Worm (Caenorhabditis elegans) whole organism, L4 larva: ENCODE results near the gene srw-40.

Experiments used
- ceh-20 ChIP-seq: fragments of 200-800 bp; sonication (Bioruptor generic); IDR thresholded peaks from 2 replicates; pipeline ENCODE4 v1.3.6; 2022; ENCODE audit warnings: missing genetic modification reagents, missing genetic modification characterization, missing compliant biosample characterization
- ceh-28 ChIP-seq: fragments of 150-350 bp; optimal IDR thresholded peaks from 2 replicates; lab custom pipeline; 2014; ENCODE audit warnings: missing biosample characterization, missing genetic modification reagents, missing genetic modification characterization
- ceh-32 ChIP-seq: sonication (generic microtip); optimal IDR thresholded peaks from 2 replicates; lab custom pipeline; 2016; ENCODE audit warnings: mild to moderate bottlenecking, missing genetic modification characterization, missing compliant biosample characterization; ENCODE audit not compliant: poor library complexity
- daf-16 ChIP-seq, 3 experiments: sonication (generic microtip); optimal IDR thresholded peaks; 2 replicates each; lab custom pipeline; 2016 to 2017; ENCODE audit warnings: missing genetic modification characterization in 3 of 3, missing genetic modification reagents in 3 of 3, mild to moderate bottlenecking in 2 of 3, missing compliant biosample characterization in 2 of 3, missing biosample characterization in 1 of 3, moderate library complexity in 1 of 3
- dve-1 ChIP-seq: sonication (generic microtip); optimal IDR thresholded peaks from 2 replicates; lab custom pipeline; 2017; ENCODE audit warnings: antibody characterized with exemption, mild to moderate bottlenecking, missing genetic modification characterization, missing compliant biosample characterization; ENCODE audit not compliant: insufficient read depth
- hlh-30 ChIP-seq: sonication (generic microtip); optimal IDR thresholded peaks from 2 replicates; lab custom pipeline; 2017; ENCODE audit warnings: antibody characterized with exemption, mild to moderate bottlenecking, missing genetic modification characterization, missing compliant biosample characterization; ENCODE audit not compliant: insufficient read depth
- lin-29 ChIP-seq: fragments of 200-800 bp; sonication (Bioruptor generic); IDR thresholded peaks from 2 replicates; pipeline ENCODE4 v1.3.6; 2022; ENCODE audit warnings: missing genetic modification reagents, missing genetic modification characterization, missing compliant biosample characterization
- lir-3 ChIP-seq: sonication (generic microtip); optimal IDR thresholded peaks from 2 replicates; lab custom pipeline; 2016; ENCODE audit warnings: mild to moderate bottlenecking, missing genetic modification characterization, missing compliant biosample characterization
- mxl-3 ChIP-seq: fragments of 200-800 bp; sonication (Bioruptor generic); optimal IDR thresholded peaks from 2 replicates; lab custom pipeline; 2018; ENCODE audit warnings: mild to moderate bottlenecking, missing genetic modification characterization, missing compliant biosample characterization
- nhr-237 ChIP-seq: sonication (generic microtip); optimal IDR thresholded peaks from 2 replicates; lab custom pipeline; 2017; ENCODE audit warnings: missing biosample characterization, missing genetic modification characterization
- unc-130 ChIP-seq: sonication (generic microtip); optimal IDR thresholded peaks from 2 replicates; lab custom pipeline; 2016; ENCODE audit warnings: missing genetic modification reagents, missing genetic modification characterization, missing compliant biosample characterization
- unc-62 ChIP-seq, 3 experiments: fragments of 150-350 bp in 1 of 3; sonication (generic microtip); optimal IDR thresholded peaks in 2 of 3; peaks in 1 of 3; 1 replicate in 1 of 3; 2 replicates in 2 of 3; lab custom pipeline; 2014 to 2017; ENCODE audit warnings: missing biosample characterization in 3 of 3, missing genetic modification characterization in 3 of 3, missing genetic modification reagents in 3 of 3, missing genotype in 1 of 3

DNA sequence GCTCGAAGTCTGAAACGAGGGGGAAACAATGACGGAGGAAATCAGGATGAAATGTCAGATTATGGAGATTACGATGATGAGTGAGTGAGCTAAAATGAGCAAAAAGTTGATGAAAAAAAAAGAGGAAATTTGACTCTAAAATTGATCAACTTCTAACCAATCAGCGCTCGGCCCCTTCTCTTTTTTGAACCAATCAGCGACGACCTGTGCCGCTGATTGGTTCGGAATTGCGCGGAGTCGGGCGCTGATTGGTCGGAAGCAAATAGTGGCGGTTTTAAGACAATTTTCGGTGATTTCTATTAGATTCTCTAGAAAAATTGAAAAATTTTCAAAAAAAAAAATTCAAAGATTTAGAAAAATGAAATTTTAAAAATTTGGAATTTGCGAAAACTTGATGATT, 21.8 kb upstream of the srw-40 start:
- TF ChIP-seq ceh-28 (tag; lab: Kevin White, UChicago) (no peak), lin-29 (GFP tag; lab: Robert Waterston, UW) (no peak), ceh-20 (GFP tag; lab: Robert Waterston, UW) (no peak), hlh-30 (tag; lab: Kevin White, UChicago) (no peak), ceh-32 (tag; lab: Kevin White, UChicago) (no peak), unc-130 (no peak), nhr-237 (tag; lab: Kevin White, UChicago) (no peak), unc-62 (GFP tag; optimal IDR thresholded peaks at IDR 0.05 in 1 of 2; lab: Kevin White, UChicago) (no peak), unc-62 (tag; optimal IDR thresholded peaks at IDR 0.05; lab: Kevin White, UChicago) (no peak), lir-3 (tag; lab: Kevin White, UChicago) (no peak), daf-16 (GFP tag; optimal IDR thresholded peaks at IDR 0.05; lab: Kevin White, UChicago) (no peak), daf-16 (tag; optimal IDR thresholded peaks at IDR 0.05; lab: Kevin White, UChicago) (no peak), dve-1 (tag; lab: Kevin White, UChicago) (no peak), mxl-3 (GFP tag; lab: Kevin White, UChicago) (no peak)
